Fruit fly (Drosophila melanogaster): ENCODE results near the gene Thor.

Gene Thor

dm6 chr2L:3435086-3435485 is 43.1 kb upstream of the Thor start (continued):
- peak in 1 of 2 experiments; percentile 47 for TF ChIP-seq Hr51 (GFP tag; optimal IDR thresholded peaks at IDR 0.05)
- TF ChIP-seq dpn (GFP tag; optimal IDR thresholded peaks at IDR 0.05): peak; percentile 6 to 18
- no peak for TF ChIP-seq pan (optimal IDR thresholded peaks at IDR 0.05)
- peak in 1 of 2 experiments; percentile 45 for TF ChIP-seq pan (GFP tag; optimal IDR thresholded peaks at IDR 0.05 in 1 of 2, IDR thresholded peaks at IDR 0.05 in 1 of 2)
- peak; percentile 12 for TF ChIP-seq PHDP (tag; optimal IDR thresholded peaks at IDR 0.05)
- peak; percentile 48 for TF ChIP-seq nmo (GFP tag; optimal IDR thresholded peaks at IDR 0.05)
- TF ChIP-seq CG7556 (GFP tag; optimal IDR thresholded peaks at IDR 0.05): peak; percentile 39
- 0 out of 2 replicates have a peak, but pooled peaks have one; percentile 49 for TF ChIP-seq CG32772 (GFP tag; IDR thresholded peaks at IDR 0.05)
- TF ChIP-seq CG30431 (GFP tag; optimal IDR thresholded peaks at IDR 0.05): peak; percentile 38
- no peak for TF ChIP-seq CG11398 (GFP tag; optimal IDR thresholded peaks at IDR 0.05)
- TF ChIP-seq cad (GFP tag; optimal IDR thresholded peaks at IDR 0.05): no peak
- peak; percentile 42; the same call in 1 of the 3 replicates for TF ChIP-seq Mrtf (GFP tag; IDR thresholded peaks at IDR 0.05)
- peak; percentile 61 for TF ChIP-seq CG7839 (tag; optimal IDR thresholded peaks at IDR 0.05)
- TF ChIP-seq CG2712 (tag; optimal IDR thresholded peaks at IDR 0.05): peak; percentile 63
- TF ChIP-seq CHES-1-like (GFP tag; optimal IDR thresholded peaks at IDR 0.05): no peak
- TF ChIP-seq CG10267 (tag; optimal IDR thresholded peaks at IDR 0.05): peak; percentile 19
- no peak for TF ChIP-seq CG33557 (GFP tag; optimal IDR thresholded peaks at IDR 0.05)
- TF ChIP-seq Pdp1 (GFP tag; optimal IDR thresholded peaks at IDR 0.05): peak in 1 of 2 experiments; percentile 33
- no peak for TF ChIP-seq CG1792 (GFP tag; optimal IDR thresholded peaks at IDR 0.05)
- TF ChIP-seq CG11247 (GFP tag; IDR thresholded peaks at IDR 0.05): no peak
- TF ChIP-seq dmrt99B (tag; optimal IDR thresholded peaks at IDR 0.05): peak; percentile 69
- no peak for TF ChIP-seq en (GFP tag; optimal IDR thresholded peaks at IDR 0.05)
- TF ChIP-seq sim (GFP tag; IDR thresholded peaks at IDR 0.05): no peak
- TF ChIP-seq CG10366 (GFP tag; IDR thresholded peaks at IDR 0.05): peak; percentile 47
- TF ChIP-seq chm (GFP tag; IDR thresholded peaks at IDR 0.05): peak; percentile 58; the same call in 1 of the 2 replicates
- TF ChIP-seq Ets65A (GFP tag): peak; percentile 89
- no peak for TF ChIP-seq CG10321 (GFP tag; IDR thresholded peaks at IDR 0.05)
- peak; percentile 19 for TF ChIP-seq CG12769 (tag; optimal IDR thresholded peaks at IDR 0.05)
- TF ChIP-seq tio (GFP tag; optimal IDR thresholded peaks at IDR 0.05): no peak
- TF ChIP-seq CG14710 (tag; optimal IDR thresholded peaks at IDR 0.05): peak; percentile 34
- TF ChIP-seq CG6854 (GFP tag; optimal IDR thresholded peaks at IDR 0.05): no peak
- peak in 1 of 3 experiments; percentile 49 for TF ChIP-seq lola (GFP tag; optimal IDR thresholded peaks at IDR 0.05)
- TF ChIP-seq CG10979 (tag; optimal IDR thresholded peaks at IDR 0.05): peak; percentile 57
- peak; percentile 60 for TF ChIP-seq dmrt11E (tag; optimal IDR thresholded peaks at IDR 0.05)
- no peak for TF ChIP-seq bowl (GFP tag; IDR thresholded peaks at IDR 0.05)
- peak; percentile 34; the same call in 1 of the 2 replicates for TF ChIP-seq CG7372 (GFP tag; IDR thresholded peaks at IDR 0.05)
- TF ChIP-seq ind (GFP tag; optimal IDR thresholded peaks at IDR 0.05): peak; percentile 55
- TF ChIP-seq cato (GFP tag; optimal IDR thresholded peaks at IDR 0.05; ENCODE audit: borderline replicate concordance): no peak
- peak; percentile 13 for TF ChIP-seq pum (GFP tag; optimal IDR thresholded peaks at IDR 0.05)
- TF ChIP-seq sens-2 (GFP tag; IDR thresholded peaks at IDR 0.05): peak; percentile 44; the same call in 1 of the 2 replicates
- TF ChIP-seq ems (GFP tag; optimal IDR thresholded peaks at IDR 0.05): no peak
- TF ChIP-seq CG2875 (GFP tag; optimal IDR thresholded peaks at IDR 0.05): peak; percentile 20
- peak; percentile 52; the same call in 1 of the 2 replicates for TF ChIP-seq Ada2b (GFP tag; IDR thresholded peaks at IDR 0.05)
- TF ChIP-seq CG31224 (GFP tag; IDR thresholded peaks at IDR 0.05): 0 out of 2 replicates have a peak, but pooled peaks have one; percentile 24
- TF ChIP-seq Asciz (GFP tag; optimal IDR thresholded peaks at IDR 0.05): peak; percentile 8
- TF ChIP-seq Ptx1 (GFP tag; IDR thresholded peaks at IDR 0.05): peak; percentile 60
- no peak for TF ChIP-seq CG17802 (tag; optimal IDR thresholded peaks at IDR 0.05)
- no peak for TF ChIP-seq dati (GFP tag; IDR thresholded peaks at IDR 0.05)
- peak; percentile 10 for TF ChIP-seq CG17385 (GFP tag; optimal IDR thresholded peaks at IDR 0.05)
- peak; percentile 7 for TF ChIP-seq nerfin-1 (tag; optimal IDR thresholded peaks at IDR 0.05)
